Worm (Caenorhabditis elegans) whole organism, L3 larva: ENCODE results near the gene slcr-46.1.

Source experiments
- ama-1 ChIP-seq: fragments of 150-350 bp; optimal IDR thresholded peaks from 2 replicates; lab custom pipeline; 2018
- elt-3 ChIP-seq, 3 experiments: fragments of 150-350 bp in 1 of 3; sonication (generic microtip) in 2 of 3; optimal IDR thresholded peaks; 2 replicates in 2 of 3; 4 replicates in 1 of 3; lab custom pipeline; 2014 to 2017; ENCODE audit warnings: missing biosample characterization in 3 of 3, missing genetic modification characterization in 3 of 3
- nfya-1 ChIP-seq: sonication (generic microtip); optimal IDR thresholded peaks from 2 replicates; lab custom pipeline; 2017; ENCODE audit warnings: missing genetic modification characterization, mild to moderate bottlenecking, missing compliant biosample characterization, antibody characterized with exemption, moderate library complexity; ENCODE audit not compliant: insufficient read depth

- TF ChIP-seq elt-3 (tag; optimal IDR thresholded peaks at IDR 0.05; lab: Kevin White, UChicago) = no peak
- no peak for TF ChIP-seq ama-1 (lab: Kevin White, UChicago)
- no peak for TF ChIP-seq nfya-1 (tag; lab: Kevin White, UChicago)
These were observed 39.7 kb downstream of the slcr-46.1 start for ce11 chrX:4671837-4672236.
